Worm (Caenorhabditis elegans): ENCODE results near the gene F16G10.6.

ce11 chrII:2422427-2422826 is 44.8 kb upstream of the F16G10.6 start:
- TF ChIP-seq cog-1 (tag; optimal IDR thresholded peaks at IDR 0.05), result no peak
- no peak for TF ChIP-seq med-1 (GFP tag; optimal IDR thresholded peaks at IDR 0.05; ENCODE audit: insufficient read depth)
- no peak for TF ChIP-seq klf-2 (GFP tag; conservative IDR thresholded peaks at IDR 0.05)
